Fruit fly (Drosophila melanogaster): ENCODE measurements around the gene CG5958.

The CG5958 gene

DNA sequence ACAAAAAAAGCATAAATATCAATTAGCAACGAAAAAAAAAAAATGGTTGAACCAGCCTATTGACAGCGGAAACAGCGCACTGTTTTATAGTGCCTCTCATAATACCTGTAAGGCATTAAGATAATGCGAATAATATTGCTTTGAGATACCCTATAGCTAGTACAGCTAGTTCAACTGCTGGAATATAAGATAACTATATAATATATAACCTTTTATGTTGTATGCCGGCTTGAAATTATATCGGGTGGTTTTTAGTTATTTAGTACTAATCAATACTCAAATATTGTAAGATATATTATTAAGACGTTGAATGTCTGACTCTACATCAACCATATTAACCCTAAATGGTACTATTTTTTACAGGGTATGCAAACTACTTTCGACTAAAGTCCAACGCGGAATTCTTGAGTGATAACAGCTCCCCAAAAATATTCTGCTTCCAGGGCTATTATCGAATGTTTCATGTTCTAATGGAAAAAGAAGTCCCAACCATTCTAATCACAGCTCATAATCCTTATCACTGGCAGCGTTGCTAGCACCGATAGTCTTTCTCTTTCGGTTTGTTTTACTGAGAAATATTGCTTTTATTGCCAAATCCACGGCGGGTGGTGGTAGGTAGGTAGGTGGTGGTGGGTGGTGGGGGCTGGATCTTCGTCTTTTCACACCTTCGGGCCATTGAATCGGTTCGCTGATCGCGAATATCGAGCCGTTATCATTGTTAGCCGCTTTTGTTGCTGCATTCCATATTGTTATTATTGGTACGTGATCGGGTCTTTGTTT, 831 bp upstream of the CG5958 start (continued):
- TF ChIP-seq zfh1 (GFP tag; IDR thresholded peaks at IDR 0.05) (peak; percentile 74; the same call in 2 of the 3 replicates), unpg (GFP tag; optimal IDR thresholded peaks at IDR 0.05) (peak; percentile 74), CG11247 (GFP tag; IDR thresholded peaks at IDR 0.05) (peak; percentile 83), BEAF-32 (GFP tag; optimal IDR thresholded peaks at IDR 0.05) (no peak), tup (GFP tag; optimal IDR thresholded peaks at IDR 0.05) (no peak), hkb (optimal IDR thresholded peaks at IDR 0.05) (no peak), hkb (GFP tag; IDR thresholded peaks at IDR 0.05) (peak; percentile 87), HLH3B (GFP tag; IDR thresholded peaks at IDR 0.05) (peak; percentile 85), CG7372 (GFP tag; IDR thresholded peaks at IDR 0.05) (peak; percentile 82), Dfd (GFP tag; optimal IDR thresholded peaks at IDR 0.05) (no peak), mam (GFP tag; optimal IDR thresholded peaks at IDR 0.05) (peak; percentile 46), lab (GFP tag; optimal IDR thresholded peaks at IDR 0.05) (peak; percentile 86), CG2889 (GFP tag; IDR thresholded peaks at IDR 0.05) (peak; percentile 73; the same call in 2 of the 3 replicates), CG17361 (GFP tag; IDR thresholded peaks at IDR 0.05) (peak; percentile 69), CG10267 (tag; optimal IDR thresholded peaks at IDR 0.05) (peak; percentile 60), psq (GFP tag; optimal IDR thresholded peaks at IDR 0.05) (no peak), NC2α (GFP tag; optimal IDR thresholded peaks at IDR 0.05) (no peak), seq (GFP tag; IDR thresholded peaks at IDR 0.05) (peak; percentile 88), sc (optimal IDR thresholded peaks at IDR 0.05) (no peak), sc (GFP tag; optimal IDR thresholded peaks at IDR 0.05) (peak; percentile 22), CG6272 (GFP tag; IDR thresholded peaks at IDR 0.05) (no peak), Neu2 (GFP tag; optimal IDR thresholded peaks at IDR 0.05; ENCODE audit: borderline replicate concordance) (no peak), en (GFP tag; optimal IDR thresholded peaks at IDR 0.05) (no peak), az2 (GFP tag; optimal IDR thresholded peaks at IDR 0.05) (no peak), CG4424 (GFP tag; optimal IDR thresholded peaks at IDR 0.05) (no peak), Mes4 (GFP tag; optimal IDR thresholded peaks at IDR 0.05) (no peak), nerfin-2 (GFP tag; IDR thresholded peaks at IDR 0.05; ENCODE audit: partially characterized antibody) (no peak), CG13624 (GFP tag; optimal IDR thresholded peaks at IDR 0.05) (peak; percentile 62), Ets65A (GFP tag) (peak; percentile 55), C15 (GFP tag; IDR thresholded peaks at IDR 0.05) (peak; percentile 75; the same call in 2 of the 3 replicates), CG42726 (GFP tag; IDR thresholded peaks at IDR 0.05; ENCODE audit: partially characterized antibody) (no peak), CG18011 (GFP tag; optimal IDR thresholded peaks at IDR 0.05) (peak; percentile 6), CG7963 (GFP tag; IDR thresholded peaks at IDR 0.05; ENCODE audit: partially characterized antibody) (no peak), Ada2b (GFP tag; IDR thresholded peaks at IDR 0.05) (peak; percentile 72), CG9797 (GFP tag; optimal IDR thresholded peaks at IDR 0.05) (no peak), prd (optimal IDR thresholded peaks at IDR 0.05) (no peak), prd (GFP tag; IDR thresholded peaks at IDR 0.05) (peak; percentile 74), ab (GFP tag; optimal IDR thresholded peaks at IDR 0.05) (no peak), Optix (GFP tag; IDR thresholded peaks at IDR 0.05) (no peak), D19B (GFP tag; optimal IDR thresholded peaks at IDR 0.05) (peak; percentile 94), Camta (GFP tag; optimal IDR thresholded peaks at IDR 0.05) (no peak), CG4404 (GFP tag; IDR thresholded peaks at IDR 0.05) (0 out of 2 replicates have a peak, but pooled peaks have one; percentile 24), Hmr (GFP tag; optimal IDR thresholded peaks at IDR 0.05) (peak; percentile 93), jing (GFP tag; optimal IDR thresholded peaks at IDR 0.05) (no peak), Sry-β (GFP tag; optimal IDR thresholded peaks at IDR 0.05) (no peak), Adf1 (GFP tag; IDR thresholded peaks at IDR 0.05) (peak; percentile 71), Dll (GFP tag; IDR thresholded peaks at IDR 0.05; ENCODE audit: partially characterized antibody) (no peak), chn (GFP tag; optimal IDR thresholded peaks at IDR 0.05) (no peak), Dref (GFP tag; IDR thresholded peaks at IDR 0.05) (no peak), CG34224 (GFP tag; IDR thresholded peaks at IDR 0.05; ENCODE audit: partially characterized antibody) (no peak), org-1 (GFP tag; optimal IDR thresholded peaks at IDR 0.05) (peak; percentile 57)
